Worm (Caenorhabditis elegans): Measurements from ENCODE around the gene C35D10.10.

The C35D10.10 gene

ce11 chrIII:4849739-4850138, 11.9 kb downstream of the C35D10.10 start, which contains the start of gene nonu-1 (continued):
- peak; percentile 0 for TF ChIP-seq fkh-4 (tag; optimal IDR thresholded peaks at IDR 0.05; ENCODE audit: borderline replicate concordance)
- no peak for TF ChIP-seq nhr-11 (tag; optimal IDR thresholded peaks at IDR 0.05)
- no peak for TF ChIP-seq unc-86 (tag; optimal IDR thresholded peaks at IDR 0.05)
- TF ChIP-seq elt-2 (tag; optimal IDR thresholded peaks at IDR 0.05), result peak; percentile 9
- TF ChIP-seq isw-1 (GFP tag; IDR thresholded peaks at IDR 0.05), result no peak
- TF ChIP-seq egl-13 (tag; optimal IDR thresholded peaks at IDR 0.05), result no peak
- TF ChIP-seq unc-30 (tag; optimal IDR thresholded peaks at IDR 0.05), result no peak

ce11 chrIII:4844327-4844726, 17.3 kb downstream of the C35D10.10 start, which contains the start of the genes clec-157 and fkh-5:
Gene clec-157 (minus strand): TSS chrIII:4844427.
Gene fkh-5 (plus strand): TSS chrIII:4844662.
- no peak for TF ChIP-seq tbx-2 (tag; optimal IDR thresholded peaks at IDR 0.05)
- no peak for TF ChIP-seq C16A3.4 (tag; optimal IDR thresholded peaks at IDR 0.05)
- no peak for TF ChIP-seq lin-14 (GFP tag; optimal IDR thresholded peaks at IDR 0.05)
- no peak for TF ChIP-seq xbp-1 (tag; optimal IDR thresholded peaks at IDR 0.05)
- no peak for TF ChIP-seq unc-86 (tag; optimal IDR thresholded peaks at IDR 0.05)
- no peak for TF ChIP-seq C04F5.9 (tag; optimal IDR thresholded peaks at IDR 0.05)
- TF ChIP-seq alr-1 (tag; optimal IDR thresholded peaks at IDR 0.05; ENCODE audit: borderline replicate concordance), result no peak

ce11 chrIII:4842173-4842572, 19.4 kb downstream of the C35D10.10 start, which contains the start of gene clec-156:
Gene clec-156 (minus strand): TSS chrIII:4842273.
- TF ChIP-seq ztf-11 (tag; optimal IDR thresholded peaks at IDR 0.05) (no peak), fos-1 (tag; optimal IDR thresholded peaks at IDR 0.05) (no peak), sptf-1 (tag; optimal IDR thresholded peaks at IDR 0.05) (no peak), pqm-1 (tag; optimal IDR thresholded peaks at IDR 0.05) (no peak), pax-3 (tag; optimal IDR thresholded peaks at IDR 0.05) (no peak)

ce11 chrIII:4837429-4837828, 24.2 kb downstream of the C35D10.10 start, which contains the start of the genes acbp-7 and F26A1.19:
Gene acbp-7 (plus strand): TSS chrIII:4837729.
Gene F26A1.19 (plus strand): TSS chrIII:4837731.
- TF ChIP-seq nhr-47 (tag; optimal IDR thresholded peaks at IDR 0.05) (no peak), blmp-1 (tag; optimal IDR thresholded peaks at IDR 0.05) (no peak), ceh-88 (GFP tag; IDR thresholded peaks at IDR 0.05) (no peak), fkh-8 (tag; optimal IDR thresholded peaks at IDR 0.05) (no peak), lin-14 (GFP tag; optimal IDR thresholded peaks at IDR 0.05) (no peak), nhr-28 (tag; optimal IDR thresholded peaks at IDR 0.05) (no peak), ama-1 (optimal IDR thresholded peaks at IDR 0.05) (no peak), nhr-77 (tag; optimal IDR thresholded peaks at IDR 0.05) (no peak), ets-5 (GFP tag; IDR thresholded peaks at IDR 0.05) (no peak)

ce11 chrIII:4830207-4830606, 31.4 kb downstream of the C35D10.10 start, which contains the start of gene nspd-9:
Gene nspd-9 (minus strand): TSS chrIII:4830307.
- no peak for TF ChIP-seq unc-30 (tag; optimal IDR thresholded peaks at IDR 0.05)
- TF ChIP-seq alr-1 (tag; optimal IDR thresholded peaks at IDR 0.05; ENCODE audit: borderline replicate concordance), result no peak
- no peak for TF ChIP-seq efl-3 (GFP tag; optimal IDR thresholded peaks at IDR 0.05)
- no peak for TF ChIP-seq nhr-11 (tag; optimal IDR thresholded peaks at IDR 0.05)
- TF ChIP-seq xbp-1 (tag; optimal IDR thresholded peaks at IDR 0.05), result no peak
- no peak for TF ChIP-seq ceh-8 (GFP tag; optimal IDR thresholded peaks at IDR 0.05)
- TF ChIP-seq dsc-1 (tag; optimal IDR thresholded peaks at IDR 0.05), result no peak
- no peak for TF ChIP-seq ceh-88 (GFP tag; IDR thresholded peaks at IDR 0.05)
- TF ChIP-seq zip-4 (GFP tag; optimal IDR thresholded peaks at IDR 0.05), result no peak
- no peak for TF ChIP-seq aly-2 (tag; optimal IDR thresholded peaks at IDR 0.05)
- no peak for TF ChIP-seq nhr-85 (tag)
- no peak for TF ChIP-seq lin-35 (GFP tag; optimal IDR thresholded peaks at IDR 0.05)
- no peak for TF ChIP-seq nhr-28 (tag; optimal IDR thresholded peaks at IDR 0.05)
- no peak for TF ChIP-seq C16A3.4 (tag; optimal IDR thresholded peaks at IDR 0.05)
- no peak for TF ChIP-seq nhr-77 (tag; optimal IDR thresholded peaks at IDR 0.05)
- TF ChIP-seq isw-1 (GFP tag; IDR thresholded peaks at IDR 0.05), result no peak

Measured in whole organism, L1 larva.